Worm (Caenorhabditis elegans) whole organism, young adult: ENCODE data around the gene glt-5.
A peak's percentile ranks its signal among the peaks of the same experiment; 100 is the strongest.

Experiments used
- C06A6.2 ChIP-seq: fragments of 200-800 bp; sonication (Bioruptor generic); conservative IDR thresholded peaks from 2 replicates; pipeline ENCODE4 v1.3.6; 2022; ENCODE audit warnings: missing genetic modification characterization, missing compliant biosample characterization
- C17E4.6 ChIP-seq: fragments of 200-800 bp; sonication (Bioruptor generic); IDR thresholded peaks from 2 replicates; pipeline ENCODE4 v1.3.6; 2022; ENCODE audit warnings: missing genetic modification reagents, missing genetic modification characterization, missing compliant biosample characterization
- F33H1.4 ChIP-seq: fragments of 200-800 bp; sonication (Bioruptor generic); IDR thresholded peaks from 2 replicates; pipeline ENCODE4 v1.3.6; 2022; ENCODE audit warnings: missing genetic modification reagents, missing genetic modification characterization, missing compliant biosample characterization
- F39B2.1 ChIP-seq: fragments of 200-800 bp; sonication (Bioruptor generic); IDR thresholded peaks from 2 replicates; pipeline ENCODE4 v1.3.6; 2022; ENCODE audit warnings: missing genetic modification reagents, missing genetic modification characterization, missing compliant biosample characterization
- K12H6.12 ChIP-seq: fragments of 200-800 bp; sonication (Bioruptor generic); optimal IDR thresholded peaks from 2 replicates; lab custom pipeline; 2018; ENCODE audit warnings: mild to moderate bottlenecking, missing genetic modification characterization, missing compliant biosample characterization
- ZK185.1 ChIP-seq: sonication (generic microtip); optimal IDR thresholded peaks from 2 replicates; lab custom pipeline; 2016; ENCODE audit warnings: mild to moderate bottlenecking, missing genetic modification characterization, missing compliant biosample characterization; ENCODE audit not compliant: poor library complexity, severe bottlenecking
- bed-2 ChIP-seq: fragments of 200-800 bp; sonication (Bioruptor generic); IDR thresholded peaks from 2 replicates; pipeline ENCODE4 v1.3.6; 2022; ENCODE audit warnings: missing genetic modification reagents, missing genetic modification characterization, missing compliant biosample characterization
- ccch-3 ChIP-seq: fragments of 200-800 bp; sonication (Bioruptor generic); optimal IDR thresholded peaks from 2 replicates; lab custom pipeline; 2018; ENCODE audit warnings: mild to moderate bottlenecking, missing genetic modification characterization, missing compliant biosample characterization
- egl-18 ChIP-seq: fragments of 200-800 bp; sonication (Bioruptor generic); IDR thresholded peaks from 2 replicates; pipeline ENCODE4 v1.3.6; 2022; ENCODE audit warnings: missing genetic modification reagents, missing genetic modification characterization, missing compliant biosample characterization
- gei-17 ChIP-seq: fragments of 200-800 bp; sonication (Bioruptor generic); optimal IDR thresholded peaks from 2 replicates; lab custom pipeline; 2018; ENCODE audit warnings: mild to moderate bottlenecking, missing genetic modification characterization, missing compliant biosample characterization
- hlh-12 ChIP-seq: sonication (generic microtip); optimal IDR thresholded peaks from 2 replicates; lab custom pipeline; 2016; ENCODE audit warnings: missing genetic modification characterization, missing compliant biosample characterization
- hlh-26 ChIP-seq: fragments of 200-800 bp; sonication (Bioruptor generic); conservative IDR thresholded peaks from 2 replicates; pipeline ENCODE4 v1.3.6; 2022; ENCODE audit warnings: missing genetic modification reagents, missing genetic modification characterization, missing compliant biosample characterization
- let-607 ChIP-seq, 2 experiments: fragments of 200-800 bp in 1 of 2; sonication (Bioruptor generic) in 1 of 2; sonication (generic microtip) in 1 of 2; optimal IDR thresholded peaks; 2 replicates each; lab custom pipeline; 2016 to 2018; ENCODE audit warnings: mild to moderate bottlenecking in 2 of 2, missing compliant biosample characterization in 2 of 2, missing genetic modification characterization in 2 of 2, moderate library complexity in 2 of 2, missing genotype in 1 of 2
- madf-8 ChIP-seq: fragments of 200-800 bp; sonication (Bioruptor generic); conservative IDR thresholded peaks from 2 replicates; pipeline ENCODE4 v1.3.6; 2022; ENCODE audit warnings: missing genetic modification reagents, missing genetic modification characterization, missing compliant biosample characterization
- mcd-1 ChIP-seq: fragments of 200-800 bp; sonication (Bioruptor generic); IDR thresholded peaks from 2 replicates; pipeline ENCODE4 v1.3.6; 2022; ENCODE audit warnings: missing genetic modification reagents, missing genetic modification characterization, missing compliant biosample characterization
- nfyb-1 ChIP-seq: fragments of 200-800 bp; sonication (Bioruptor generic); IDR thresholded peaks from 2 replicates; pipeline ENCODE4 v1.3.6; 2022; ENCODE audit warnings: missing genetic modification reagents, missing genetic modification characterization, missing compliant biosample characterization
- nhr-80 ChIP-seq: sonication (generic microtip); optimal IDR thresholded peaks from 2 replicates; lab custom pipeline; 2016; ENCODE audit warnings: missing genetic modification characterization, missing compliant biosample characterization
- pha-4 ChIP-seq: fragments of 150-350 bp; sonication (generic microtip); optimal IDR thresholded peaks from 2 replicates; lab custom pipeline; 2014; ENCODE audit warnings: missing biosample characterization, missing genetic modification reagents, missing genetic modification characterization
- rec-8 ChIP-seq, 2 experiments: sonication (generic microtip); optimal IDR thresholded peaks; 2 replicates each; lab custom pipeline; 2016; ENCODE audit warnings: mild to moderate bottlenecking in 2 of 2, missing genetic modification characterization in 2 of 2, missing genetic modification reagents in 2 of 2, missing genotype in 2 of 2, missing biosample characterization in 1 of 2, missing compliant biosample characterization in 1 of 2, moderate library complexity in 1 of 2
- repo-1 ChIP-seq: sonication (generic microtip); optimal IDR thresholded peaks from 2 replicates; lab custom pipeline; 2017; ENCODE audit warnings: mild to moderate bottlenecking, missing genetic modification characterization, missing compliant biosample characterization
- unc-130 ChIP-seq: sonication (generic microtip); optimal IDR thresholded peaks from 2 replicates; lab custom pipeline; 2016; ENCODE audit warnings: missing genetic modification reagents, missing genetic modification characterization, missing compliant biosample characterization
- unc-62 ChIP-seq: fragments of 150-350 bp; optimal IDR thresholded peaks from 2 replicates; lab custom pipeline; 2014; ENCODE audit warnings: missing biosample characterization, missing genetic modification reagents, missing genetic modification characterization
- ztf-18 ChIP-seq: sonication (generic microtip); optimal IDR thresholded peaks from 2 replicates; lab custom pipeline; 2016; ENCODE audit warnings: missing genotype, mild to moderate bottlenecking, missing genetic modification characterization, missing compliant biosample characterization

glt-5 gene

ce11 chrII:9662160-9662559 lies 46.5 kb downstream of the glt-5 start:
- TF ChIP-seq pha-4 (tag; lab: Kevin White, UChicago) (no peak), madf-8 (GFP tag; lab: Robert Waterston, UW) (no peak), F39B2.1 (GFP tag; lab: Robert Waterston, UW) (no peak), ZK185.1 (tag; lab: Kevin White, UChicago) (no peak), gei-17 (GFP tag; lab: Kevin White, UChicago) (no peak), hlh-26 (GFP tag; lab: Robert Waterston, UW) (no peak), hlh-12 (tag; lab: Kevin White, UChicago) (no peak), unc-62 (no peak), unc-130 (GFP tag; lab: Kevin White, UChicago) (no peak), nfyb-1 (no peak), F33H1.4 (no peak), ztf-18 (tag; lab: Kevin White, UChicago) (no peak), rec-8 (tag; optimal IDR thresholded peaks at IDR 0.05; lab: Kevin White, UChicago) (no peak), C17E4.6 (no peak), C06A6.2 (GFP tag; lab: Robert Waterston, UW) (no peak), egl-18 (no peak), ccch-3 (GFP tag; lab: Kevin White, UChicago) (no peak), repo-1 (tag; lab: Kevin White, UChicago) (no peak), K12H6.12 (no peak)

ce11 chrII:9660379-9660778 lies 48.3 kb downstream of the glt-5 start, which contains the start of gene ZK1320.3:
TSS of gene ZK1320.3 (minus strand) at chrII:9660419.
- TF ChIP-seq mcd-1 (GFP tag; lab: Robert Waterston, UW) (no peak), nhr-80 (tag; lab: Kevin White, UChicago) (peak; percentile 56)

- TF ChIP-seq bed-2 (GFP tag; lab: Robert Waterston, UW): no peak
- TF ChIP-seq let-607 (tag; optimal IDR thresholded peaks at IDR 0.05; lab: Kevin White, UChicago): peak in 1 of 2 experiments; percentile 7
- TF ChIP-seq nhr-80 (tag; lab: Kevin White, UChicago): peak; percentile 48
Measured at ce11 chrII:9658915-9659314, 49.8 kb downstream of the glt-5 start, which contains the start of gene ZK1320.2. TSS of gene ZK1320.2 (minus strand) at chrII:9659002.
